Fruit fly (Drosophila melanogaster) whole organism, prepupa: Measurements from ENCODE around the gene spen.

ENCODE experiments used
- Blimp-1 ChIP-seq: fragments of 200-800 bp; sonication (Bioruptor generic); optimal IDR thresholded peaks from 3 replicates; lab custom pipeline; 2017; ENCODE audit warnings: missing biosample characterization, missing genetic modification characterization, mild to moderate bottlenecking, moderate library complexity, missing genetic modification reagents
- CG10631 ChIP-seq: fragments of 200-800 bp; sonication (Bioruptor generic); optimal IDR thresholded peaks from 2 replicates; lab custom pipeline; 2016; ENCODE audit warnings: missing biosample characterization, missing genetic modification characterization
- CG10669 ChIP-seq: fragments of 200-800 bp; sonication (Bioruptor generic); optimal IDR thresholded peaks from 3 replicates; lab custom pipeline; 2018; ENCODE audit warnings: missing biosample characterization, mild to moderate bottlenecking, missing genetic modification characterization, moderate library complexity
- CG11294 ChIP-seq: fragments of 200-800 bp; sonication (Bioruptor generic); IDR thresholded peaks from 2 replicates; pipeline ENCODE4 v1.3.6; 2022; ENCODE audit warnings: missing biosample characterization, missing genetic modification characterization
- CG11762 ChIP-seq: fragments of 200-800 bp; sonication (Bioruptor generic); optimal IDR thresholded peaks from 3 replicates; lab custom pipeline; 2016; ENCODE audit warnings: missing biosample characterization, missing genetic modification characterization; ENCODE audit not compliant: insufficient read depth
- CG15336 ChIP-seq: fragments of 200-800 bp; sonication (Bioruptor generic); IDR thresholded peaks from 2 replicates; pipeline ENCODE4 v1.3.6; 2022; ENCODE audit warnings: missing biosample characterization, missing genetic modification characterization
- CG1621 ChIP-seq: fragments of 200-800 bp; sonication (Bioruptor generic); optimal IDR thresholded peaks from 3 replicates; lab custom pipeline; 2018; ENCODE audit warnings: missing biosample characterization, mild to moderate bottlenecking, missing genetic modification characterization
- CG16779 ChIP-seq: fragments of 200-800 bp; sonication (Bioruptor generic); optimal IDR thresholded peaks from 3 replicates; lab custom pipeline; 2017; ENCODE audit warnings: missing biosample characterization, mild to moderate bottlenecking, missing genetic modification characterization
- CG3032 ChIP-seq: fragments of 200-800 bp; optimal IDR thresholded peaks from 2 replicates; lab custom pipeline; 2019; ENCODE audit warnings: missing biosample characterization, mild to moderate bottlenecking, missing genetic modification characterization, moderate library complexity
- CG31627 ChIP-seq: fragments of 200-800 bp; sonication (Bioruptor generic); optimal IDR thresholded peaks from 3 replicates; lab custom pipeline; 2016; ENCODE audit warnings: missing biosample characterization, missing genetic modification characterization
- CG32006 ChIP-seq: fragments of 200-800 bp; sonication (Bioruptor generic); optimal IDR thresholded peaks from 3 replicates; lab custom pipeline; 2017; ENCODE audit warnings: missing biosample characterization, mild to moderate bottlenecking, missing genetic modification characterization
- CG4318 ChIP-seq: fragments of 200-800 bp; sonication (Bioruptor generic); optimal IDR thresholded peaks from 3 replicates; lab custom pipeline; 2017; ENCODE audit warnings: missing biosample characterization, mild to moderate bottlenecking, missing genetic modification characterization
- CG6163 ChIP-seq: fragments of 200-800 bp; sonication (Bioruptor generic); IDR thresholded peaks from 3 replicates; pipeline ENCODE4 v1.3.6; 2022; ENCODE audit warnings: missing biosample characterization, missing genetic modification characterization
- CG6276 ChIP-seq: fragments of 200-800 bp; sonication (Bioruptor generic); optimal IDR thresholded peaks from 2 replicates; lab custom pipeline; 2017; ENCODE audit warnings: missing biosample characterization, mild to moderate bottlenecking, missing genetic modification characterization
- CG6792 ChIP-seq: fragments of 200-800 bp; sonication (Bioruptor generic); optimal IDR thresholded peaks from 3 replicates; lab custom pipeline; 2016; ENCODE audit warnings: missing biosample characterization, missing genetic modification characterization
- CG6854 ChIP-seq: fragments of 200-800 bp; sonication (Bioruptor generic); optimal IDR thresholded peaks from 2 replicates; lab custom pipeline; 2017; ENCODE audit warnings: missing biosample characterization, mild to moderate bottlenecking, missing genetic modification characterization
- CG7368 ChIP-seq: fragments of 200-800 bp; sonication (Bioruptor generic); optimal IDR thresholded peaks from 3 replicates; lab custom pipeline; 2016; ENCODE audit warnings: missing biosample characterization, missing genetic modification characterization
- CG8119 ChIP-seq: fragments of 200-800 bp; sonication (Bioruptor generic); IDR thresholded peaks from 3 replicates; pipeline ENCODE4 v1.3.6; 2022; ENCODE audit warnings: missing biosample characterization, missing genetic modification characterization
- CG8319 ChIP-seq: fragments of 200-800 bp; sonication (Bioruptor generic); optimal IDR thresholded peaks from 3 replicates; lab custom pipeline; 2016; ENCODE audit warnings: missing biosample characterization, missing genetic modification characterization
- CG9139 ChIP-seq: fragments of 200-800 bp; sonication (Bioruptor generic); optimal IDR thresholded peaks from 3 replicates; lab custom pipeline; 2017; ENCODE audit warnings: missing biosample characterization, mild to moderate bottlenecking, missing genetic modification characterization
- Eip75B ChIP-seq: fragments of 200-800 bp; sonication (Bioruptor generic); optimal IDR thresholded peaks from 3 replicates; lab custom pipeline; 2016; ENCODE audit warnings: missing biosample characterization, missing genetic modification characterization
- Eip78C ChIP-seq: fragments of 200-800 bp; sonication (Bioruptor generic); peaks from one replicate; lab custom pipeline; 2016; ENCODE audit warnings: missing biosample characterization, missing genetic modification characterization
- Eip93F ChIP-seq: fragments of 200-800 bp; sonication (Bioruptor generic); optimal IDR thresholded peaks from 2 replicates; lab custom pipeline; 2016; ENCODE audit warnings: missing biosample characterization, mild to moderate bottlenecking, missing genetic modification characterization
- Ets21C ChIP-seq: fragments of 200-800 bp; sonication (Bioruptor generic); optimal IDR thresholded peaks from 3 replicates; lab custom pipeline; 2016; ENCODE audit warnings: missing biosample characterization, missing genetic modification characterization
- Gug ChIP-seq: fragments of 200-800 bp; sonication (Bioruptor generic); IDR thresholded peaks from 2 replicates; pipeline ENCODE4 v1.3.6; 2022; ENCODE audit warnings: missing biosample characterization, missing genetic modification characterization
- Hr39 ChIP-seq: fragments of 200-800 bp; sonication (Bioruptor generic); optimal IDR thresholded peaks from 2 replicates; lab custom pipeline; 2016; ENCODE audit warnings: missing biosample characterization, missing genetic modification characterization
- Hr4 ChIP-seq: fragments of 200-800 bp; sonication (Bioruptor generic); optimal IDR thresholded peaks from 3 replicates; lab custom pipeline; 2016; ENCODE audit warnings: missing biosample characterization, missing genetic modification characterization
- Lpt ChIP-seq: fragments of 200-800 bp; sonication (Bioruptor generic); optimal IDR thresholded peaks from 3 replicates; lab custom pipeline; 2016; ENCODE audit warnings: missing biosample characterization, missing genetic modification characterization
- Met ChIP-seq: fragments of 200-800 bp; sonication (Bioruptor generic); optimal IDR thresholded peaks from 3 replicates; lab custom pipeline; 2016; ENCODE audit warnings: missing biosample characterization, missing genetic modification characterization
- Sox102F ChIP-seq: fragments of 200-800 bp; sonication (Bioruptor generic); optimal IDR thresholded peaks from 2 replicates; lab custom pipeline; 2016; ENCODE audit warnings: missing biosample characterization, mild to moderate bottlenecking, missing genetic modification characterization
- Sox14 ChIP-seq: fragments of 200-800 bp; sonication (Bioruptor generic); optimal IDR thresholded peaks from 3 replicates; lab custom pipeline; 2016; ENCODE audit warnings: missing biosample characterization, missing genetic modification characterization
- cyc ChIP-seq: fragments of 200-800 bp; sonication (Bioruptor generic); optimal IDR thresholded peaks from 3 replicates; lab custom pipeline; 2016; ENCODE audit warnings: missing biosample characterization, missing genetic modification characterization
- dac ChIP-seq: fragments of 200-800 bp; sonication (Bioruptor generic); optimal IDR thresholded peaks from 2 replicates; lab custom pipeline; 2017; ENCODE audit warnings: missing biosample characterization, mild to moderate bottlenecking, missing genetic modification characterization
- dsx ChIP-seq: fragments of 200-800 bp; optimal IDR thresholded peaks from 3 replicates; lab custom pipeline; 2019; ENCODE audit warnings: missing biosample characterization, mild to moderate bottlenecking, missing genetic modification characterization, moderate library complexity; ENCODE audit not compliant: poor library complexity, severe bottlenecking
- eg ChIP-seq: fragments of 200-800 bp; sonication (Bioruptor generic); IDR thresholded peaks from 3 replicates; pipeline ENCODE4 v1.3.6; 2022; ENCODE audit warnings: missing biosample characterization, missing genetic modification characterization
- esn ChIP-seq: fragments of 200-800 bp; sonication (Bioruptor generic); optimal IDR thresholded peaks from 2 replicates; lab custom pipeline; 2016; ENCODE audit warnings: missing biosample characterization, mild to moderate bottlenecking, missing genetic modification characterization, moderate library complexity
- fd59A ChIP-seq: fragments of 200-800 bp; sonication (Bioruptor generic); optimal IDR thresholded peaks from 2 replicates; lab custom pipeline; 2017; ENCODE audit warnings: missing biosample characterization, mild to moderate bottlenecking, missing genetic modification characterization, missing genetic modification reagents
- fd85E ChIP-seq: fragments of 200-800 bp; sonication (Bioruptor generic); optimal IDR thresholded peaks from 3 replicates; lab custom pipeline; 2016; ENCODE audit warnings: missing biosample characterization, missing genetic modification characterization
- fkh ChIP-seq: fragments of 200-800 bp; sonication (Bioruptor generic); optimal IDR thresholded peaks from 3 replicates; lab custom pipeline; 2017; ENCODE audit warnings: missing biosample characterization, mild to moderate bottlenecking, missing genetic modification characterization, moderate library complexity
- lz ChIP-seq: fragments of 200-800 bp; sonication (Bioruptor generic); optimal IDR thresholded peaks from 3 replicates; lab custom pipeline; 2016; ENCODE audit warnings: missing biosample characterization, missing genetic modification characterization
- net ChIP-seq: fragments of 200-800 bp; sonication (Bioruptor generic); optimal IDR thresholded peaks from 3 replicates; lab custom pipeline; 2016; ENCODE audit warnings: missing biosample characterization, missing genetic modification characterization
- pdm3 ChIP-seq: fragments of 200-800 bp; sonication (Bioruptor generic); optimal IDR thresholded peaks from 3 replicates; lab custom pipeline; 2016; ENCODE audit warnings: missing biosample characterization, missing genetic modification characterization
- salr ChIP-seq, 2 experiments: fragments of 200-800 bp; sonication (Bioruptor generic); optimal IDR thresholded peaks; 3 replicates each; lab custom pipeline; 2016 to 2018; ENCODE audit warnings: missing biosample characterization in 2 of 2, missing genetic modification characterization in 2 of 2, mild to moderate bottlenecking in 1 of 2
- spab ChIP-seq: fragments of 200-800 bp; sonication (Bioruptor generic); optimal IDR thresholded peaks from 2 replicates; lab custom pipeline; 2017; ENCODE audit warnings: missing biosample characterization, mild to moderate bottlenecking, missing genetic modification characterization, missing genetic modification reagents
- ss ChIP-seq, 2 experiments: fragments of 200-800 bp; sonication (Bioruptor generic); optimal IDR thresholded peaks; 2 replicates in 1 of 2; 3 replicates in 1 of 2; lab custom pipeline; 2017 to 2018; ENCODE audit warnings: mild to moderate bottlenecking in 2 of 2, missing biosample characterization in 2 of 2, missing genetic modification characterization in 2 of 2, moderate library complexity in 1 of 2
- svp ChIP-seq: fragments of 200-800 bp; sonication (Bioruptor generic); peaks from one replicate; lab custom pipeline; 2016; ENCODE audit warnings: missing biosample characterization, missing genetic modification characterization
- topi ChIP-seq: fragments of 200-800 bp; sonication (Bioruptor generic); optimal IDR thresholded peaks from 3 replicates; lab custom pipeline; 2016; ENCODE audit warnings: missing biosample characterization, missing genetic modification characterization
- vri ChIP-seq: fragments of 200-800 bp; sonication (Bioruptor generic); optimal IDR thresholded peaks from 3 replicates; lab custom pipeline; 2016; ENCODE audit warnings: missing biosample characterization, mild to moderate bottlenecking, missing genetic modification characterization

Gene spen

dm6 chr2L:243123-243522, 84.3 kb downstream of the spen start:
- TF ChIP-seq CG6163 (GFP tag; lab: Robert Waterston, UW) (no peak), fd59A (GFP tag; lab: Kevin White, UChicago) (no peak), Sox102F (GFP tag; lab: Kevin White, UChicago) (no peak), CG1621 (tag; lab: Kevin White, UChicago) (no peak), CG9139 (GFP tag; lab: Kevin White, UChicago) (no peak), CG10669 (GFP tag; lab: Kevin White, UChicago) (no peak), Eip78C (GFP tag; lab: Kevin White, UChicago) (no peak), Blimp-1 (no peak), spab (GFP tag; lab: Kevin White, UChicago) (no peak), fd85E (no peak), dsx (GFP tag; lab: Kevin White, UChicago) (no peak), Hr4 (GFP tag; lab: Kevin White, UChicago) (no peak), Met (GFP tag; lab: Kevin White, UChicago) (no peak), CG6792 (GFP tag; lab: Kevin White, UChicago) (no peak), Hr39 (no peak), fkh (GFP tag; lab: Kevin White, UChicago) (no peak), topi (GFP tag; lab: Kevin White, UChicago) (no peak), salr (GFP tag; optimal IDR thresholded peaks at IDR 0.05; lab: Kevin White, UChicago) (no peak), CG31627 (GFP tag; lab: Kevin White, UChicago) (no peak)

dm6 chr2L:243819-244218, 85.0 kb downstream of the spen start:
- TF ChIP-seq pdm3 (GFP tag; lab: Kevin White, UChicago) (no peak), svp (GFP tag; lab: Kevin White, UChicago) (no peak), Eip75B (GFP tag; lab: Kevin White, UChicago) (no peak), CG31627 (GFP tag; lab: Kevin White, UChicago) (no peak), Ets21C (GFP tag; lab: Kevin White, UChicago) (no peak), CG4318 (peak; percentile 76), CG10631 (GFP tag; lab: Kevin White, UChicago) (peak; percentile 28), vri (no peak), esn (GFP tag; lab: Kevin White, UChicago) (no peak), CG6276 (peak; percentile 79), eg (GFP tag; lab: Robert Waterston, UW) (peak; percentile 90), Eip78C (GFP tag; lab: Kevin White, UChicago) (no peak), Eip93F (GFP tag; lab: Kevin White, UChicago) (no peak), CG6792 (GFP tag; lab: Kevin White, UChicago) (no peak), salr (GFP tag; optimal IDR thresholded peaks at IDR 0.05; lab: Kevin White, UChicago) (no peak), Gug (GFP tag; lab: Robert Waterston, UW) (peak; percentile 64), Blimp-1 (no peak), fkh (GFP tag; lab: Kevin White, UChicago) (no peak), Lpt (GFP tag; lab: Kevin White, UChicago) (peak; percentile 80), ss (GFP tag; optimal IDR thresholded peaks at IDR 0.05; lab: Kevin White, UChicago) (no peak), CG9139 (GFP tag; lab: Kevin White, UChicago) (no peak), CG15336 (GFP tag; lab: Robert Waterston, UW) (peak; percentile 92), CG32006 (GFP tag; lab: Kevin White, UChicago) (peak; percentile 88), CG1621 (tag; lab: Kevin White, UChicago) (no peak), CG11294 (GFP tag; lab: Robert Waterston, UW) (peak; percentile 37; the same call in 1 of the 2 replicates), CG11762 (GFP tag; lab: Kevin White, UChicago) (no peak), fd59A (GFP tag; lab: Kevin White, UChicago) (no peak), Sox102F (GFP tag; lab: Kevin White, UChicago) (no peak), CG8319 (GFP tag; lab: Kevin White, UChicago) (no peak), CG3032 (tag; lab: Kevin White, UChicago) (no peak), CG8119 (GFP tag; lab: Robert Waterston, UW) (peak; percentile 93), Sox14 (GFP tag; lab: Kevin White, UChicago) (no peak), topi (GFP tag; lab: Kevin White, UChicago) (no peak), cyc (no peak), lz (GFP tag; lab: Kevin White, UChicago) (no peak), dac (GFP tag; lab: Kevin White, UChicago) (peak; percentile 63), CG16779 (tag; lab: Kevin White, UChicago) (peak; percentile 11), spab (GFP tag; lab: Kevin White, UChicago) (no peak), Hr4 (GFP tag; lab: Kevin White, UChicago) (peak; percentile 27), net (GFP tag; lab: Kevin White, UChicago) (peak; percentile 50), CG6854 (GFP tag; lab: Kevin White, UChicago) (no peak), CG7368 (GFP tag; lab: Kevin White, UChicago) (no peak), CG6163 (GFP tag; lab: Robert Waterston, UW) (peak; percentile 78)
